Fruit fly (Drosophila melanogaster) whole organism, embryonic: ENCODE data around the gene NitFhit.
A peak's percentile ranks its signal among the peaks of the same experiment; 100 is the strongest.

Experiments
- CG1024 ChIP-seq: fragments of 200-800 bp; sonication (Bioruptor generic); IDR thresholded peaks from 2 replicates; pipeline ENCODE4 v1.3.6; 2022; ENCODE audit warnings: missing biosample characterization, missing genetic modification characterization
- CG11560 ChIP-seq: fragments of 200-800 bp; sonication (Bioruptor generic); IDR thresholded peaks from 3 replicates; pipeline ENCODE4 v1.3.6; 2022; ENCODE audit warnings: missing biosample characterization, missing genetic modification characterization
- CG12155 ChIP-seq: fragments of 200-800 bp; sonication (Bioruptor generic); optimal IDR thresholded peaks from 3 replicates; lab custom pipeline; 2016; ENCODE audit warnings: missing biosample characterization, missing genetic modification characterization
- CG13123 ChIP-seq: fragments of 200-800 bp; sonication (Bioruptor generic); optimal IDR thresholded peaks from 2 replicates; lab custom pipeline; 2016; ENCODE audit warnings: missing biosample characterization, missing genetic modification characterization
- CG13296 ChIP-seq: fragments of 200-800 bp; sonication (Bioruptor generic); optimal IDR thresholded peaks from 3 replicates; lab custom pipeline; 2018; ENCODE audit warnings: missing biosample characterization, mild to moderate bottlenecking, missing genetic modification characterization
- CG14710 ChIP-seq: fragments of 200-800 bp; sonication (Bioruptor generic); optimal IDR thresholded peaks from 3 replicates; lab custom pipeline; 2019; ENCODE audit warnings: missing biosample characterization, mild to moderate bottlenecking, missing genetic modification characterization, moderate library complexity
- CG1647 ChIP-seq: fragments of 200-800 bp; sonication (Bioruptor generic); optimal IDR thresholded peaks from 3 replicates; lab custom pipeline; 2016; ENCODE audit warnings: missing biosample characterization, missing genetic modification characterization
- CG2120 ChIP-seq: fragments of 200-800 bp; sonication (Bioruptor generic); optimal IDR thresholded peaks from 3 replicates; lab custom pipeline; 2016; ENCODE audit warnings: missing biosample characterization, missing genetic modification characterization
- CG2889 ChIP-seq: fragments of 200-800 bp; sonication (Bioruptor generic); IDR thresholded peaks from 3 replicates; pipeline ENCODE4 v1.3.6; 2022; ENCODE audit warnings: missing biosample characterization, missing genetic modification characterization
- CG32767 ChIP-seq: fragments of 200-800 bp; sonication (Bioruptor generic); IDR thresholded peaks from 2 replicates; pipeline ENCODE4 v1.3.6; 2022; ENCODE audit warnings: missing biosample characterization, missing genetic modification characterization
- CG3726 ChIP-seq: fragments of 200-800 bp; sonication (Bioruptor generic); IDR thresholded peaks from 3 replicates; pipeline ENCODE4, ENCODE4 v1.3.6; 2022; ENCODE audit warnings: missing biosample characterization, missing genetic modification characterization
- CG4328 ChIP-seq: fragments of 200-800 bp; sonication (Bioruptor generic); optimal IDR thresholded peaks from 3 replicates; lab custom pipeline; 2017; ENCODE audit warnings: missing biosample characterization, missing genetic modification reagents, missing genetic modification characterization
- CG4424 ChIP-seq: fragments of 200-800 bp; sonication (Bioruptor generic); optimal IDR thresholded peaks from 3 replicates; lab custom pipeline; 2016; ENCODE audit warnings: missing biosample characterization, missing genetic modification characterization
- CG4617 ChIP-seq: fragments of 200-800 bp; sonication (Bioruptor generic); optimal IDR thresholded peaks from 3 replicates; lab custom pipeline; 2016; ENCODE audit warnings: missing biosample characterization, missing genetic modification characterization, borderline replicate concordance
- CG6272 ChIP-seq: fragments of 200-800 bp; sonication (Bioruptor generic); IDR thresholded peaks from 2 replicates; pipeline ENCODE4 v1.3.6; 2022; ENCODE audit warnings: missing biosample characterization, missing genetic modification characterization
- CG7271 ChIP-seq: fragments of 200-800 bp; sonication (Bioruptor generic); optimal IDR thresholded peaks from 2 replicates; lab custom pipeline; 2018; ENCODE audit warnings: missing biosample characterization, mild to moderate bottlenecking, missing genetic modification characterization, moderate library complexity
- CG7963 ChIP-seq: fragments of 200-800 bp; sonication (Bioruptor generic); IDR thresholded peaks from 3 replicates; pipeline ENCODE4 v1.3.6; 2022; ENCODE audit warnings: missing biosample characterization, missing genetic modification characterization; ENCODE audit not compliant: partially characterized antibody
- CG8388 ChIP-seq: fragments of 200-800 bp; sonication (Bioruptor generic); optimal IDR thresholded peaks from 2 replicates; lab custom pipeline; 2019; ENCODE audit warnings: missing biosample characterization, mild to moderate bottlenecking, missing genetic modification characterization, moderate library complexity
- CTCF ChIP-seq: fragments of 200-800 bp; sonication (Bioruptor generic); optimal IDR thresholded peaks from 2 replicates; lab custom pipeline; 2017; ENCODE audit warnings: missing biosample characterization, mild to moderate bottlenecking, missing genetic modification characterization, moderate library complexity
- Dll ChIP-seq: fragments of 200-800 bp; sonication (Bioruptor generic); IDR thresholded peaks from 4 replicates; pipeline ENCODE4 v1.3.6; 2022; ENCODE audit warnings: missing biosample characterization, missing genetic modification characterization; ENCODE audit not compliant: partially characterized antibody
- Drgx ChIP-seq: fragments of 200-800 bp; sonication (Bioruptor generic); IDR thresholded peaks from 2 replicates; pipeline ENCODE4 v1.3.6; 2022; ENCODE audit warnings: missing biosample characterization, missing genetic modification characterization
- E2f2 ChIP-seq: fragments of 200-800 bp; sonication (Bioruptor generic); IDR thresholded peaks from 2 replicates; pipeline ENCODE4 v1.3.6; 2022; ENCODE audit warnings: missing biosample characterization, missing genetic modification characterization
- Eip74EF ChIP-seq, 2 experiments: fragments of 200-800 bp in 1 of 2; fragments of >200 bp in 1 of 2; sonication (Bioruptor generic) in 1 of 2; optimal IDR thresholded peaks; 2 replicates each; lab custom pipeline; 2017 to 2019; ENCODE audit warnings: missing biosample characterization in 2 of 2, missing genetic modification characterization in 2 of 2, mild to moderate bottlenecking in 1 of 2, moderate library complexity in 1 of 2
- Gsc ChIP-seq: fragments of 200-800 bp; sonication (Bioruptor generic); IDR thresholded peaks from 2 replicates; pipeline ENCODE4 v1.3.6; 2022; ENCODE audit warnings: missing biosample characterization, missing genetic modification characterization
- Lpt ChIP-seq: fragments of >200 bp; optimal IDR thresholded peaks from 2 replicates; lab custom pipeline; 2018; ENCODE audit warnings: missing biosample characterization, missing genetic modification characterization
- MBD-R2 ChIP-seq: fragments of 200-800 bp; sonication (Bioruptor generic); IDR thresholded peaks from 2 replicates; pipeline ENCODE4 v1.3.6; 2022; ENCODE audit warnings: missing biosample characterization, missing genetic modification characterization
- Nf-YA ChIP-seq: fragments of 200-800 bp; sonication (Bioruptor generic); IDR thresholded peaks from 2 replicates; pipeline ENCODE4 v1.3.6; 2022; ENCODE audit warnings: missing biosample characterization, missing genetic modification characterization
- PHDP ChIP-seq: fragments of 200-800 bp; sonication (Bioruptor generic); optimal IDR thresholded peaks from 3 replicates; lab custom pipeline; 2018; ENCODE audit warnings: missing biosample characterization, mild to moderate bottlenecking, missing genetic modification characterization, moderate library complexity
- Ptx1 ChIP-seq: fragments of 200-800 bp; sonication (Bioruptor generic); IDR thresholded peaks from 2 replicates; pipeline ENCODE4 v1.3.6; 2022; ENCODE audit warnings: missing biosample characterization, missing genetic modification characterization
- Rfx ChIP-seq: fragments of 200-800 bp; sonication (Bioruptor generic); IDR thresholded peaks from 2 replicates; pipeline ENCODE4 v1.3.6; 2022; ENCODE audit warnings: missing biosample characterization, missing genetic modification characterization
- Sox100B ChIP-seq: fragments of 200-800 bp; sonication (Bioruptor generic); optimal IDR thresholded peaks from 3 replicates; lab custom pipeline; 2018; ENCODE audit warnings: missing biosample characterization, mild to moderate bottlenecking, missing genetic modification characterization
- Sox102F ChIP-seq: fragments of 200-800 bp; sonication (Bioruptor generic); optimal IDR thresholded peaks from 2 replicates; lab custom pipeline; 2018; ENCODE audit warnings: missing biosample characterization, mild to moderate bottlenecking, missing genetic modification characterization, moderate library complexity
- ap ChIP-seq: fragments of 200-800 bp; sonication (Bioruptor generic); IDR thresholded peaks from 2 replicates; pipeline ENCODE4 v1.3.6; 2022; ENCODE audit warnings: missing biosample characterization, missing genetic modification characterization
- ato ChIP-seq: fragments of 200-800 bp; sonication (Bioruptor generic); IDR thresholded peaks from 2 replicates; pipeline ENCODE4 v1.3.6; 2022; ENCODE audit warnings: missing biosample characterization, missing genetic modification characterization; ENCODE audit not compliant: partially characterized antibody
- bigmax ChIP-seq: fragments of 200-800 bp; sonication (Bioruptor generic); optimal IDR thresholded peaks from 2 replicates; lab custom pipeline; 2018; ENCODE audit warnings: missing biosample characterization, mild to moderate bottlenecking, missing genetic modification characterization
- bowl ChIP-seq: fragments of 200-800 bp; sonication (Bioruptor generic); IDR thresholded peaks from 2 replicates; pipeline ENCODE4 v1.3.6; 2022; ENCODE audit warnings: missing biosample characterization, missing genetic modification characterization
- chm ChIP-seq: fragments of 200-800 bp; sonication (Bioruptor generic); IDR thresholded peaks from 2 replicates; pipeline ENCODE4 v1.3.6; 2022; ENCODE audit warnings: missing biosample characterization, missing genetic modification characterization
- croc ChIP-seq: fragments of 200-800 bp; sonication (Bioruptor generic); conservative IDR thresholded peaks from 3 replicates; pipeline ENCODE4 v1.3.6; 2022; ENCODE audit warnings: missing biosample characterization, missing genetic modification characterization
- dimm ChIP-seq: fragments of 200-800 bp; sonication (Bioruptor generic); IDR thresholded peaks from 2 replicates; pipeline ENCODE4 v1.3.6; 2022; ENCODE audit warnings: missing biosample characterization, missing genetic modification characterization
- emc ChIP-seq: fragments of 200-800 bp; sonication (Bioruptor generic); optimal IDR thresholded peaks from 2 replicates; lab custom pipeline; 2016; ENCODE audit warnings: missing biosample characterization, missing genetic modification characterization
- gce ChIP-seq: fragments of 200-800 bp; sonication (Bioruptor generic); IDR thresholded peaks from 3 replicates; pipeline ENCODE4 v1.3.6; 2022; ENCODE audit warnings: missing biosample characterization, missing genetic modification characterization
- grau ChIP-seq: fragments of 200-800 bp; optimal IDR thresholded peaks from 3 replicates; lab custom pipeline; 2019; ENCODE audit warnings: missing biosample characterization, mild to moderate bottlenecking, missing genetic modification characterization, moderate library complexity
- gsb ChIP-seq: fragments of 200-800 bp; sonication (Bioruptor generic); IDR thresholded peaks from 2 replicates; pipeline ENCODE4 v1.3.6; 2022; ENCODE audit warnings: missing biosample characterization, missing genetic modification characterization
- kah ChIP-seq: fragments of 200-800 bp; sonication (Bioruptor generic); optimal IDR thresholded peaks from 2 replicates; lab custom pipeline; 2018; ENCODE audit warnings: missing biosample characterization, mild to moderate bottlenecking, missing genetic modification characterization
- maf-S ChIP-seq: fragments of 200-800 bp; sonication (Bioruptor generic); optimal IDR thresholded peaks from 2 replicates; lab custom pipeline; 2016; ENCODE audit warnings: missing biosample characterization, missing genetic modification characterization
- mirr ChIP-seq: fragments of 200-800 bp; sonication (Bioruptor generic); optimal IDR thresholded peaks from 3 replicates; lab custom pipeline; 2018; ENCODE audit warnings: missing biosample characterization, mild to moderate bottlenecking, missing genetic modification characterization
- nom ChIP-seq: fragments of 200-800 bp; sonication (Bioruptor generic); optimal IDR thresholded peaks from 2 replicates; lab custom pipeline; 2017; ENCODE audit warnings: missing biosample characterization, missing genetic modification characterization, mild to moderate bottlenecking, moderate library complexity, missing genetic modification reagents
- ranshi ChIP-seq: fragments of 200-800 bp; sonication (Bioruptor generic); IDR thresholded peaks from 2 replicates; pipeline ENCODE4 v1.3.6; 2022; ENCODE audit warnings: missing biosample characterization, missing genetic modification characterization
- ssp ChIP-seq: fragments of 200-800 bp; sonication (Bioruptor generic); IDR thresholded peaks from 2 replicates; pipeline ENCODE4 v1.3.6; 2022; ENCODE audit warnings: missing biosample characterization, missing genetic modification characterization
- tgo ChIP-seq: fragments of 200-800 bp; sonication (Bioruptor generic); IDR thresholded peaks from 3 replicates; pipeline ENCODE4 v1.3.6; 2022; ENCODE audit warnings: missing biosample characterization, missing genetic modification characterization
- tio ChIP-seq: fragments of 200-800 bp; sonication (Bioruptor generic); optimal IDR thresholded peaks from 2 replicates; lab custom pipeline; 2017; ENCODE audit warnings: missing biosample characterization, missing genetic modification characterization, inconsistent platforms
- tx ChIP-seq: fragments of 200-800 bp; sonication (Bioruptor generic); optimal IDR thresholded peaks from 2 replicates; lab custom pipeline; 2016; ENCODE audit warnings: missing biosample characterization, missing genetic modification characterization

Gene NitFhit

dm6 chr3L:246644-247199 lies 43.2 kb downstream of the NitFhit start (continued):
- TF ChIP-seq Drgx (GFP tag; lab: Robert Waterston, UW): no peak
- TF ChIP-seq tgo (GFP tag; lab: Robert Waterston, UW): peak; percentile 34; the same call in 1 of the 3 replicates
- no peak for TF ChIP-seq CG4328 (GFP tag; lab: Kevin White, UChicago)
- no peak for TF ChIP-seq CG8388 (GFP tag; lab: Kevin White, UChicago)
- TF ChIP-seq Nf-YA (GFP tag; lab: Robert Waterston, UW): peak; percentile 87
- TF ChIP-seq Sox102F (GFP tag; lab: Kevin White, UChicago): no peak
- TF ChIP-seq gsb (GFP tag; lab: Robert Waterston, UW): peak; percentile 45; the same call in 1 of the 2 replicates
- peak; percentile 22; the same call in 1 of the 2 replicates for TF ChIP-seq Ptx1
- peak; percentile 61 for TF ChIP-seq ssp (GFP tag; lab: Robert Waterston, UW)
- peak; percentile 94 for TF ChIP-seq E2f2 (GFP tag; lab: Robert Waterston, UW)
- no peak for TF ChIP-seq CG12155
- TF ChIP-seq mirr (GFP tag; lab: Kevin White, UChicago): no peak
- no peak for TF ChIP-seq maf-S (GFP tag; lab: Kevin White, UChicago)
- no peak for TF ChIP-seq Eip74EF (GFP tag; optimal IDR thresholded peaks at IDR 0.05; lab: Kevin White, UChicago)
- TF ChIP-seq CG13123 (GFP tag; lab: Kevin White, UChicago): no peak
- TF ChIP-seq nom (GFP tag; lab: Kevin White, UChicago): peak; percentile 26
- TF ChIP-seq CG1647 (GFP tag; lab: Kevin White, UChicago): no peak
- TF ChIP-seq CG3726 (GFP tag; lab: Robert Waterston, UW): no peak
- no peak for TF ChIP-seq bowl
- TF ChIP-seq CG2889: no peak
- peak; percentile 55 for TF ChIP-seq MBD-R2 (GFP tag; lab: Robert Waterston, UW)
- TF ChIP-seq PHDP: no peak
- no peak for TF ChIP-seq tx (GFP tag; lab: Kevin White, UChicago)
- TF ChIP-seq Sox100B (GFP tag; lab: Kevin White, UChicago): no peak
- TF ChIP-seq CG7271: no peak
- TF ChIP-seq ranshi (GFP tag; lab: Robert Waterston, UW): no peak
- 0 out of 3 replicates have a peak, but pooled peaks have one; percentile 52 for TF ChIP-seq gce (GFP tag; lab: Robert Waterston, UW)
- TF ChIP-seq Lpt: no peak
- TF ChIP-seq CG32767 (GFP tag; lab: Robert Waterston, UW): peak; percentile 33; the same call in 1 of the 2 replicates
- no peak for TF ChIP-seq ap (GFP tag; lab: Robert Waterston, UW)
- TF ChIP-seq tio (GFP tag; lab: Kevin White, UChicago): no peak
- no peak for TF ChIP-seq grau (tag; lab: Kevin White, UChicago)
- peak; percentile 96 for TF ChIP-seq CTCF
- TF ChIP-seq chm: peak; percentile 42; the same call in 1 of the 2 replicates
- peak; percentile 25; the same call in 2 of the 4 replicates for TF ChIP-seq Dll (GFP tag; lab: Robert Waterston, UW)
- TF ChIP-seq CG4617 (GFP tag; lab: Kevin White, UChicago): peak; percentile 94
- TF ChIP-seq CG1024 (GFP tag; lab: Robert Waterston, UW): no peak
- TF ChIP-seq CG14710: peak; percentile 69
- 0 out of 3 replicates have a peak, but pooled peaks have one; percentile 17 for TF ChIP-seq CG11560
- TF ChIP-seq CG6272: no peak
- no peak for TF ChIP-seq emc (GFP tag; lab: Kevin White, UChicago)
- peak; percentile 53 for TF ChIP-seq CG2120 (GFP tag; lab: Kevin White, UChicago)
- TF ChIP-seq dimm (GFP tag; lab: Robert Waterston, UW): no peak
- peak; percentile 73 for TF ChIP-seq ato
- TF ChIP-seq CG13296: no peak
- TF ChIP-seq bigmax (GFP tag; lab: Kevin White, UChicago): peak; percentile 54
- TF ChIP-seq kah (GFP tag; lab: Kevin White, UChicago): no peak
- peak; percentile 78; the same call in 1 of the 2 replicates for TF ChIP-seq Rfx
- TF ChIP-seq CG4424 (GFP tag; lab: Kevin White, UChicago): no peak
- TF ChIP-seq croc (GFP tag; lab: Robert Waterston, UW): no peak
- peak; percentile 80 for TF ChIP-seq CG7963
- TF ChIP-seq Gsc (GFP tag; lab: Robert Waterston, UW): no peak
